Fruit fly (Drosophila melanogaster): ENCODE data around the gene CG34417.

Gene CG34417

dm6 chrX:6551464-6551863 is 10.9 kb downstream of the CG34417 start:
- no peak for TF ChIP-seq CG17801 (GFP tag; optimal IDR thresholded peaks at IDR 0.05; ENCODE audit: partially characterized antibody)

- TF ChIP-seq CG17801 (GFP tag; optimal IDR thresholded peaks at IDR 0.05; ENCODE audit: partially characterized antibody): no peak
These were observed 30.8 kb downstream of the CG34417 start for dm6 chrX:6571234-6571915.

- TF ChIP-seq CG17801 (GFP tag; optimal IDR thresholded peaks at IDR 0.05; ENCODE audit: partially characterized antibody): no peak
These were observed 33.2 kb downstream of the CG34417 start for dm6 chrX:6573799-6574198.

- no peak for TF ChIP-seq CG17801 (GFP tag; optimal IDR thresholded peaks at IDR 0.05; ENCODE audit: partially characterized antibody)
These were observed 33.9 kb downstream of the CG34417 start for dm6 chrX:6574488-6574887.

dm6 chrX:6588990-6589389 is 48.4 kb downstream of the CG34417 start, which contains the start of gene CG17717:
TSS of gene CG17717 (plus strand) at chrX:6589290.
- no peak for TF ChIP-seq CG17801 (GFP tag; optimal IDR thresholded peaks at IDR 0.05; ENCODE audit: partially characterized antibody)

- peak; percentile 35 for TF ChIP-seq CG17801 (GFP tag; optimal IDR thresholded peaks at IDR 0.05; ENCODE audit: partially characterized antibody)
These were observed 50.2 kb downstream of the CG34417 start, which contains the start of gene Pat1 for dm6 chrX:6590681-6591289. TSS of gene Pat1 (plus strand) at chrX:6590776.

- no peak for TF ChIP-seq CG17801 (GFP tag; optimal IDR thresholded peaks at IDR 0.05; ENCODE audit: partially characterized antibody)
These were observed 51.5 kb downstream of the CG34417 start for dm6 chrX:6592093-6592492.

- no peak for TF ChIP-seq CG17801 (GFP tag; optimal IDR thresholded peaks at IDR 0.05; ENCODE audit: partially characterized antibody)
These were observed 52.2 kb downstream of the CG34417 start for dm6 chrX:6592745-6593144.

dm6 chrX:6596788-6597187 is 56.2 kb downstream of the CG34417 start, which contains the start of gene APC7:
TSS of gene APC7 (plus strand) at chrX:6597088.
- TF ChIP-seq CG17801 (GFP tag; optimal IDR thresholded peaks at IDR 0.05; ENCODE audit: partially characterized antibody): no peak

- TF ChIP-seq CG17801 (GFP tag; optimal IDR thresholded peaks at IDR 0.05; ENCODE audit: partially characterized antibody): peak; percentile 62
These were observed 58.7 kb downstream of the CG34417 start for dm6 chrX:6599233-6599632.

dm6 chrX:6599880-6600279 is 59.3 kb downstream of the CG34417 start, which contains the start of gene pigs:
TSS of gene pigs (plus strand) at chrX:6600062.
- TF ChIP-seq CG17801 (GFP tag; optimal IDR thresholded peaks at IDR 0.05; ENCODE audit: partially characterized antibody): no peak

dm6 chrX:6601144-6601543 is 60.6 kb downstream of the CG34417 start:
- no peak for TF ChIP-seq CG17801 (GFP tag; optimal IDR thresholded peaks at IDR 0.05; ENCODE audit: partially characterized antibody)

- peak; percentile 76 for TF ChIP-seq CG17801 (GFP tag; optimal IDR thresholded peaks at IDR 0.05; ENCODE audit: partially characterized antibody)
These were observed 61.2 kb downstream of the CG34417 start for dm6 chrX:6601641-6602276.

- TF ChIP-seq CG17801 (GFP tag; optimal IDR thresholded peaks at IDR 0.05; ENCODE audit: partially characterized antibody): no peak
These were observed 64.1 kb downstream of the CG34417 start for dm6 chrX:6604706-6605105.

dm6 chrX:6611831-6612230 is 71.3 kb downstream of the CG34417 start:
- no peak for TF ChIP-seq CG17801 (GFP tag; optimal IDR thresholded peaks at IDR 0.05; ENCODE audit: partially characterized antibody)

dm6 chrX:6612509-6612908 is 71.9 kb downstream of the CG34417 start:
- TF ChIP-seq CG17801 (GFP tag; optimal IDR thresholded peaks at IDR 0.05; ENCODE audit: partially characterized antibody): no peak

Measured in ovary, adult (tissue).